Worm (Caenorhabditis elegans) whole organism, young adult: ENCODE results near the gene T27E4.7.

Experiments
- B0336.3 ChIP-seq: fragments of 200-800 bp; sonication (Bioruptor generic); IDR thresholded peaks from 2 replicates; pipeline ENCODE4 v1.3.6; 2022; ENCODE audit warnings: missing genetic modification characterization, missing compliant biosample characterization
- C06A6.2 ChIP-seq: fragments of 200-800 bp; sonication (Bioruptor generic); conservative IDR thresholded peaks from 2 replicates; pipeline ENCODE4 v1.3.6; 2022; ENCODE audit warnings: missing genetic modification characterization, missing compliant biosample characterization
- F22D6.2 ChIP-seq: sonication (generic microtip); optimal IDR thresholded peaks from 2 replicates; lab custom pipeline; 2016; ENCODE audit warnings: mild to moderate bottlenecking, missing genetic modification characterization, missing compliant biosample characterization
- F23B12.7 ChIP-seq: sonication (generic microtip); optimal IDR thresholded peaks from 2 replicates; lab custom pipeline; 2017; ENCODE audit warnings: missing genetic modification characterization, mild to moderate bottlenecking, missing compliant biosample characterization, antibody characterized with exemption, moderate library complexity; ENCODE audit not compliant: insufficient read depth
- F37B4.10 ChIP-seq: fragments of 200-800 bp; sonication (Bioruptor generic); IDR thresholded peaks from 2 replicates; pipeline ENCODE4 v1.3.6; 2022; ENCODE audit warnings: missing genetic modification characterization, missing compliant biosample characterization
- F55B11.4 ChIP-seq: sonication (generic microtip); optimal IDR thresholded peaks from 2 replicates; lab custom pipeline; 2016; ENCODE audit warnings: missing compliant biosample characterization, missing genetic modification characterization, borderline replicate concordance; ENCODE audit not compliant: insufficient read depth
- Y53G8AR.9 ChIP-seq: fragments of 200-800 bp; sonication (Bioruptor generic); conservative IDR thresholded peaks from 2 replicates; pipeline ENCODE4 v1.3.6; 2022; ENCODE audit warnings: missing genetic modification reagents, missing genetic modification characterization, missing compliant biosample characterization
- Y67H2A.10 ChIP-seq: fragments of 200-800 bp; sonication (Bioruptor generic); conservative IDR thresholded peaks from 2 replicates; pipeline ENCODE4 v1.3.6; 2022; ENCODE audit warnings: missing genetic modification reagents, missing genetic modification characterization, missing compliant biosample characterization
- Y95B8A.8 ChIP-seq: fragments of 200-800 bp; sonication (Bioruptor generic); IDR thresholded peaks from 2 replicates; pipeline ENCODE4 v1.3.6; 2022; ENCODE audit warnings: missing genetic modification reagents, missing genetic modification characterization, missing compliant biosample characterization
- akir-1 ChIP-seq: fragments of 200-800 bp; sonication (Bioruptor generic); optimal IDR thresholded peaks from 2 replicates; lab custom pipeline; 2018; ENCODE audit warnings: mild to moderate bottlenecking, missing genetic modification characterization, moderate library complexity, missing compliant biosample characterization
- ama-1 ChIP-seq, 3 experiments: fragments of 150-350 bp in 1 of 3; sonication (generic microtip) in 2 of 3; optimal IDR thresholded peaks; 2 replicates each; lab custom pipeline; 2014 to 2018; ENCODE audit warnings: missing biosample characterization in 2 of 3, missing genetic modification characterization in 2 of 3, missing genetic modification reagents in 2 of 3
- atf-7 ChIP-seq: sonication (generic microtip); optimal IDR thresholded peaks from 2 replicates; lab custom pipeline; 2017; ENCODE audit warnings: mild to moderate bottlenecking, missing genetic modification characterization, missing compliant biosample characterization
- attf-5 ChIP-seq: fragments of 200-800 bp; sonication (Bioruptor generic); optimal IDR thresholded peaks from 2 replicates; lab custom pipeline; 2018; ENCODE audit warnings: mild to moderate bottlenecking, missing genetic modification characterization, missing compliant biosample characterization
- cebp-1 ChIP-seq, 2 experiments: fragments of 200-800 bp in 1 of 2; sonication (Bioruptor generic) in 1 of 2; sonication (generic microtip) in 1 of 2; IDR thresholded peaks in 1 of 2; optimal IDR thresholded peaks in 1 of 2; 2 replicates each; pipeline versions ENCODE4 v1.3.6 to Lab custom; 2017 to 2022; ENCODE audit warnings: missing compliant biosample characterization in 2 of 2, missing genetic modification characterization in 2 of 2, mild to moderate bottlenecking in 1 of 2, missing genetic modification reagents in 1 of 2, moderate library complexity in 1 of 2
- ceh-100 ChIP-seq: fragments of 200-800 bp; sonication (Bioruptor generic); IDR thresholded peaks from 2 replicates; pipeline ENCODE4 v1.3.6; 2022; ENCODE audit warnings: missing genetic modification reagents, missing genetic modification characterization, missing compliant biosample characterization
- ceh-27 ChIP-seq: fragments of 200-800 bp; sonication (Bioruptor generic); optimal IDR thresholded peaks from 2 replicates; lab custom pipeline; 2018; ENCODE audit warnings: mild to moderate bottlenecking, missing genetic modification characterization, moderate library complexity, missing compliant biosample characterization
- die-1 ChIP-seq: sonication (generic microtip); optimal IDR thresholded peaks from 2 replicates; lab custom pipeline; 2016; ENCODE audit warnings: missing genotype, mild to moderate bottlenecking, missing genetic modification characterization, missing compliant biosample characterization
- egl-44 ChIP-seq: fragments of 200-800 bp; sonication (Bioruptor generic); IDR thresholded peaks from 2 replicates; pipeline ENCODE4 v1.3.6; 2022; ENCODE audit warnings: missing genetic modification reagents, missing genetic modification characterization, missing compliant biosample characterization
- ekl-4 ChIP-seq: fragments of 200-800 bp; sonication (Bioruptor generic); IDR thresholded peaks from 2 replicates; pipeline ENCODE4 v1.3.6; 2022; ENCODE audit warnings: missing genetic modification reagents, missing genetic modification characterization, missing compliant biosample characterization
- gei-17 ChIP-seq: fragments of 200-800 bp; sonication (Bioruptor generic); optimal IDR thresholded peaks from 2 replicates; lab custom pipeline; 2018; ENCODE audit warnings: mild to moderate bottlenecking, missing genetic modification characterization, missing compliant biosample characterization
- hmg-1.2 ChIP-seq: fragments of 200-800 bp; sonication (Bioruptor generic); IDR thresholded peaks from 2 replicates; pipeline ENCODE4 v1.3.6; 2022; ENCODE audit warnings: missing genetic modification reagents, missing genetic modification characterization, missing compliant biosample characterization
- hsf-1 ChIP-seq: fragments of 200-800 bp; sonication (Bioruptor generic); IDR thresholded peaks from 2 replicates; pipeline ENCODE4 v1.3.6; 2022; ENCODE audit warnings: missing genetic modification reagents, missing genetic modification characterization, missing compliant biosample characterization
- lin-26 ChIP-seq: fragments of 200-800 bp; sonication (Bioruptor generic); IDR thresholded peaks from 2 replicates; pipeline ENCODE4 v1.3.6; 2022; ENCODE audit warnings: missing genetic modification reagents, missing genetic modification characterization, missing compliant biosample characterization
- lin-35 ChIP-seq, 3 experiments: fragments of 150-350 bp in 2 of 3; sonication (generic microtip) in 1 of 3; optimal IDR thresholded peaks; 2 replicates each; lab custom pipeline; 2014 to 2018; ENCODE audit warnings: missing biosample characterization in 3 of 3, missing genetic modification characterization in 3 of 3, missing genetic modification reagents in 3 of 3
- lin-54 ChIP-seq: fragments of 200-800 bp; sonication (Bioruptor generic); optimal IDR thresholded peaks from 2 replicates; lab custom pipeline; 2018; ENCODE audit warnings: mild to moderate bottlenecking, missing genetic modification characterization, missing compliant biosample characterization
- madf-10 ChIP-seq: sonication (generic microtip); optimal IDR thresholded peaks from 2 replicates; lab custom pipeline; 2016; ENCODE audit warnings: mild to moderate bottlenecking, missing genetic modification characterization, missing compliant biosample characterization
- madf-6 ChIP-seq: fragments of 200-800 bp; sonication (Bioruptor generic); IDR thresholded peaks from 2 replicates; pipeline ENCODE4 v1.3.6; 2022; ENCODE audit warnings: missing genetic modification reagents, missing genetic modification characterization, missing compliant biosample characterization
- mcd-1 ChIP-seq: fragments of 200-800 bp; sonication (Bioruptor generic); IDR thresholded peaks from 2 replicates; pipeline ENCODE4 v1.3.6; 2022; ENCODE audit warnings: missing genetic modification reagents, missing genetic modification characterization, missing compliant biosample characterization
- nhr-80 ChIP-seq: sonication (generic microtip); optimal IDR thresholded peaks from 2 replicates; lab custom pipeline; 2016; ENCODE audit warnings: missing genetic modification characterization, missing compliant biosample characterization
- snpc-1.1 ChIP-seq: sonication (generic microtip); optimal IDR thresholded peaks from 2 replicates; lab custom pipeline; 2017; ENCODE audit warnings: missing genetic modification characterization, mild to moderate bottlenecking, missing compliant biosample characterization, antibody characterized with exemption, moderate library complexity, missing genotype, missing genetic modification reagents; ENCODE audit not compliant: insufficient read depth
- tlf-1 ChIP-seq: fragments of 200-800 bp; sonication (Bioruptor generic); optimal IDR thresholded peaks from 2 replicates; lab custom pipeline; 2018; ENCODE audit warnings: mild to moderate bottlenecking, missing genetic modification characterization, missing compliant biosample characterization
- ztf-26 ChIP-seq: sonication (generic microtip); optimal IDR thresholded peaks from 2 replicates; lab custom pipeline; 2017; ENCODE audit warnings: missing genetic modification characterization, missing compliant biosample characterization
- ztf-6 ChIP-seq: fragments of 200-800 bp; sonication (Bioruptor generic); IDR thresholded peaks from 2 replicates; pipeline ENCODE4 v1.3.6; 2022; ENCODE audit warnings: missing genetic modification reagents, missing genetic modification characterization, missing compliant biosample characterization

T27E4.7 gene

DNA sequence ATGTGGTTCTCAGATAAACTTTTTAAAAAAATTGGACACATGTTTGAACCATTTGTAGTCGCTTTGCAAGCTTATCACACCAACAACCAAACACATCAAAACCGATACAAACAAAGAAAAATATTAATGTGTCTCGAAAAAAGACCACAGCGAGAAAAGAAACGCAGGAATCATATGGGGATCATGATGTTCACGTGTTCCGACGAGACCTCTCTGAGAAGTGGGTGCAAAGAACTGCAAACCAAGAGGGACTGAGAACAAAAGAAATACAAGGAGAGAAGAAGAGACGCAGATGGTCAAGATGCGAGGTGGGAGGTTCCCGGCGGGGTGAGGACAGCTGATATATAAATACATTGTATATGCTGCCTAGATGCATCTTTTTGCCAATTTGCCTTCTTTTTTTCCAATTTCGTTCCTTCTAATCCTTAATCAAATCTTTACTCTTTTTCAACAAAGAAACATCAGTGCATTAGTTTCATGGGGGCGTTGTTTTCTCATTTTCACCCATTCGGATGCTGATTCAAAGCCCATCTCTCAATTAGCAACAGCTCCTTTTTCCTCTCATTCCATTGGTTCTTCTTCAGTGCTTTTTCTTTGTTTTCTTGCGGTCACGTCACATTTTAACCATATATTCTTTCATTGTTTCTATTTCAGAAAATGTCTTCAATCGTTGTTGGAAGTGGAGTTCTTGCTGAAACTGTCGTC is 19.6 kb upstream of the T27E4.7 start, which contains the start of gene F21C10.10 (continued):
- TF ChIP-seq cebp-1 (GFP tag; IDR thresholded peaks at IDR 0.05; lab: Robert Waterston, UW) (no peak), cebp-1 (tag; optimal IDR thresholded peaks at IDR 0.05; lab: Kevin White, UChicago) (peak; percentile 81), F22D6.2 (peak; percentile 94), madf-6 (no peak), mcd-1 (GFP tag; lab: Robert Waterston, UW) (peak; percentile 50), lin-26 (GFP tag; lab: Robert Waterston, UW) (peak; percentile 71; the same call in 1 of the 2 replicates), C06A6.2 (GFP tag; lab: Robert Waterston, UW) (peak; percentile 88), hsf-1 (peak; percentile 62; the same call in 1 of the 2 replicates), madf-10 (tag; lab: Kevin White, UChicago) (peak; percentile 72), ztf-6 (peak; percentile 38; the same call in 1 of the 2 replicates), F23B12.7 (tag; lab: Kevin White, UChicago) (peak; percentile 15), atf-7 (tag; lab: Kevin White, UChicago) (peak; percentile 68), F37B4.10 (GFP tag; lab: Robert Waterston, UW) (no peak), gei-17 (GFP tag; lab: Kevin White, UChicago) (peak; percentile 52), F55B11.4 (tag; lab: Kevin White, UChicago) (no peak), ceh-27 (GFP tag; lab: Kevin White, UChicago) (peak; percentile 80), B0336.3 (GFP tag; lab: Robert Waterston, UW) (peak; percentile 59; the same call in 1 of the 2 replicates), Y67H2A.10 (GFP tag; lab: Robert Waterston, UW) (no peak), snpc-1.1 (tag; lab: Kevin White, UChicago) (no peak), ama-1 (optimal IDR thresholded peaks at IDR 0.05; lab: Kevin White, UChicago) (peak; percentile 59), ama-1 (GFP tag; optimal IDR thresholded peaks at IDR 0.05; lab: Kevin White, UChicago) (no peak), lin-54 (GFP tag; lab: Kevin White, UChicago) (peak; percentile 55), lin-35 (GFP tag; optimal IDR thresholded peaks at IDR 0.05; lab: Kevin White, UChicago) (peak in 1 of 3 experiments; percentile 0), egl-44 (GFP tag; lab: Robert Waterston, UW) (peak; percentile 42; the same call in 1 of the 2 replicates), Y53G8AR.9 (GFP tag; lab: Robert Waterston, UW) (peak; percentile 38; the same call in 1 of the 2 replicates), hmg-1.2 (GFP tag; lab: Robert Waterston, UW) (peak; percentile 90), ekl-4 (GFP tag; lab: Robert Waterston, UW) (peak; percentile 58), nhr-80 (tag; lab: Kevin White, UChicago) (peak; percentile 81), attf-5 (GFP tag; lab: Kevin White, UChicago) (peak; percentile 79), die-1 (tag; lab: Kevin White, UChicago) (peak; percentile 21), ztf-26 (peak; percentile 87), tlf-1 (GFP tag; lab: Kevin White, UChicago) (peak; percentile 34), akir-1 (no peak)
- TF ChIP-seq, all 124 proteins: peak for 42

DNA sequence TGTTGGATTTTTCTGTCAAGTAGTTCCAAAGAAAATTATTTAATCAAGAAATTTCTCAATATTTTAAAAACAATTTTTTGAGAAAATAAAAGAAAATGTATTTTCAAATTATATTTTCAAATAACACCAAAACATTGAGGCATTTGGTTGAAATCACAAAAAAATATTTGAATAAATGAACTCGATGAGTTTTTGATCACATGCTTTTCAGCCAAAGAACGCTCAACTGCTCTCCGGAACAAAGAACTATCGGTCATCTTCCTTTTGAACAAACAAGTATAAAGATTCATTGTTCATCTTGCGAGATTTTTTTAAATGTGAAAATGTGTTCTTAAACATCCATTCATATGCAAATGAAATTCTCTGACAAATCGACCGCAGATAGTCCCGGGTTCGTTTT is 18.9 kb upstream of the T27E4.7 start:
- TF ChIP-seq lin-35 (GFP tag; optimal IDR thresholded peaks at IDR 0.05; lab: Kevin White, UChicago) = peak in 1 of 3 experiments; percentile 1
- TF ChIP-seq Y95B8A.8 (GFP tag; lab: Robert Waterston, UW) = no peak
- no peak for TF ChIP-seq ceh-100 (GFP tag; lab: Robert Waterston, UW)
